Worm (Caenorhabditis elegans) whole organism, L3 larva: ENCODE data around the gene T20F7.1.

Experiments used
- R02D3.7 ChIP-seq: fragments of 150-350 bp; optimal IDR thresholded peaks from 2 replicates; lab custom pipeline; 2014; ENCODE audit warnings: missing biosample characterization, missing genetic modification characterization
- ZK546.5 ChIP-seq: sonication (generic microtip); optimal IDR thresholded peaks from 2 replicates; lab custom pipeline; 2017; ENCODE audit warnings: missing biosample characterization, missing genetic modification characterization
- ama-1 ChIP-seq: fragments of 150-350 bp; optimal IDR thresholded peaks from 2 replicates; lab custom pipeline; 2018
- lin-15B ChIP-seq: fragments of 150-350 bp; optimal IDR thresholded peaks from 2 replicates; lab custom pipeline; 2014; ENCODE audit warnings: missing biosample characterization, missing genetic modification characterization
- lsy-12 ChIP-seq: sonication (generic microtip); optimal IDR thresholded peaks from 2 replicates; lab custom pipeline; 2016; ENCODE audit warnings: mild to moderate bottlenecking, missing genetic modification characterization, missing compliant biosample characterization
- pha-4 ChIP-seq: fragments of 150-350 bp; optimal IDR thresholded peaks from 2 replicates; lab custom pipeline; 2014; ENCODE audit warnings: missing biosample characterization, missing genetic modification reagents, missing genetic modification characterization
- sea-2 ChIP-seq: fragments of 150-350 bp; sonication (generic microtip); optimal IDR thresholded peaks from 4 replicates; lab custom pipeline; 2014; ENCODE audit warnings: missing biosample characterization, missing genetic modification reagents, missing genetic modification characterization
- skn-1 ChIP-seq: fragments of 150-350 bp; optimal IDR thresholded peaks from 2 replicates; lab custom pipeline; 2014; ENCODE audit warnings: missing biosample characterization, missing genetic modification characterization
- snpc-4 ChIP-seq: fragments of 150-350 bp; optimal IDR thresholded peaks from 2 replicates; lab custom pipeline; 2014; ENCODE audit warnings: missing biosample characterization, missing genetic modification characterization
- ztf-11 ChIP-seq: fragments of 150-350 bp; optimal IDR thresholded peaks from 2 replicates; lab custom pipeline; 2014; ENCODE audit warnings: missing biosample characterization, missing genetic modification characterization
- ztf-4 ChIP-seq: fragments of 150-350 bp; optimal IDR thresholded peaks from 2 replicates; lab custom pipeline; 2014; ENCODE audit warnings: missing biosample characterization, missing genetic modification characterization

DNA sequence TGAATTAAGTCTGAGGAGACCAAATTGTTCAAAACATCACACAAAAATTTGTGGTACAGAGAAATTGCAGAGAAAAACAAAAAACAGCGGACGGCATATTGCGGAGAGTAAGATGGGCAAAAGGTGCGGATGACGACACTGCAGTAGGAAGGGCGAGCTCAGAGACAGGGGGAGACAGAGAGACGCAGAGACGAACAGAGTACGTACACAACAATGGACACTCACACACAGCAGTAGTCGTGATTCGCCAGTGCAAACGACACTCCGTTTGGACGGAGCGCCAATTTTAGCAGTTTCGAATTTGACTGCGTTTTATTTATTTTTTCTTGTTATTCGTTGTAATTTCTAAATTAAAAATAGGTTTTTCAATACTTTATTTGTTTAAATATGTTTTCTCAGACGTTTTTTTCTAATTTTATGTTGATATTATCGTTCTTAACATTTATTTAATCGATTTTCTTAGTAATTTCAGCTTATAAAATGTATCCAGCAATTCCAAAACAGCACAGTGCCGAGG, at the start of gene T20F7.1:
- TF ChIP-seq lin-15B (peak; percentile 17), R02D3.7 (tag; lab: Kevin White, UChicago) (no peak), snpc-4 (tag; lab: Kevin White, UChicago) (peak; percentile 72), sea-2 (GFP tag; lab: Kevin White, UChicago) (no peak), ama-1 (lab: Kevin White, UChicago) (peak; percentile 14), ztf-4 (tag; lab: Kevin White, UChicago) (no peak), ZK546.5 (tag; lab: Kevin White, UChicago) (no peak), pha-4 (tag; lab: Kevin White, UChicago) (peak; percentile 84), ztf-11 (no peak), lsy-12 (tag; lab: Kevin White, UChicago) (peak; percentile 32), skn-1 (tag; lab: Kevin White, UChicago) (no peak)
